Worm (Caenorhabditis elegans) whole organism, mixed stage, embryonic: ENCODE measurements around the gene T09F5.2.
A peak's percentile ranks its signal among the peaks of the same experiment; 100 is the strongest.

Experiments
- M03D4.4 ChIP-seq: sonication (generic microtip); optimal IDR thresholded peaks from 2 replicates; lab custom pipeline; 2017; ENCODE audit warnings: mild to moderate bottlenecking, missing genetic modification characterization, missing compliant biosample characterization
- bed-3 ChIP-seq: fragments of 200-800 bp; sonication (Bioruptor generic); optimal IDR thresholded peaks from 3 replicates; lab custom pipeline; 2018; ENCODE audit warnings: mild to moderate bottlenecking, missing genetic modification characterization, moderate library complexity, missing compliant biosample characterization
- blmp-1 ChIP-seq: fragments of 150-350 bp; optimal IDR thresholded peaks from 2 replicates; lab custom pipeline; 2014; ENCODE audit warnings: missing biosample characterization, missing genetic modification characterization
- ceh-39 ChIP-seq: fragments of 150-350 bp; optimal IDR thresholded peaks from 2 replicates; lab custom pipeline; 2014; ENCODE audit warnings: missing biosample characterization, missing genetic modification characterization
- ceh-43 ChIP-seq: fragments of 200-800 bp; sonication (Bioruptor generic); optimal IDR thresholded peaks from 2 replicates; lab custom pipeline; 2018; ENCODE audit warnings: mild to moderate bottlenecking, missing genetic modification characterization, moderate library complexity, missing compliant biosample characterization
- ceh-83 ChIP-seq: fragments of 200-800 bp; sonication (Bioruptor generic); optimal IDR thresholded peaks from 2 replicates; lab custom pipeline; 2018; ENCODE audit warnings: mild to moderate bottlenecking, missing genetic modification characterization, missing compliant biosample characterization
- ces-1 ChIP-seq: fragments of 150-350 bp; optimal IDR thresholded peaks from 2 replicates; lab custom pipeline; 2014; ENCODE audit warnings: missing biosample characterization, missing genetic modification reagents, missing genetic modification characterization
- cnd-1 ChIP-seq: fragments of 200-800 bp; sonication (Bioruptor generic); optimal IDR thresholded peaks from 2 replicates; lab custom pipeline; 2018; ENCODE audit warnings: mild to moderate bottlenecking, missing genetic modification characterization, missing compliant biosample characterization
- drap-1 ChIP-seq: fragments of 200-800 bp; sonication (Bioruptor generic); optimal IDR thresholded peaks from 3 replicates; lab custom pipeline; 2018; ENCODE audit warnings: mild to moderate bottlenecking, missing genetic modification characterization, missing compliant biosample characterization
- elt-1 ChIP-seq: sonication (generic microtip); optimal IDR thresholded peaks from 2 replicates; lab custom pipeline; 2017; ENCODE audit warnings: missing genetic modification characterization, mild to moderate bottlenecking, missing compliant biosample characterization, antibody characterized with exemption, moderate library complexity, borderline replicate concordance; ENCODE audit not compliant: insufficient read depth
- elt-3 ChIP-seq: fragments of 150-350 bp; optimal IDR thresholded peaks from 2 replicates; lab custom pipeline; 2014; ENCODE audit warnings: missing biosample characterization, missing genetic modification characterization
- flh-1 ChIP-seq: fragments of 200-800 bp; sonication (Bioruptor generic); optimal IDR thresholded peaks from 2 replicates; lab custom pipeline; 2018; ENCODE audit warnings: mild to moderate bottlenecking, missing genetic modification characterization, moderate library complexity, missing compliant biosample characterization
- ham-2 ChIP-seq: fragments of 200-800 bp; sonication (Bioruptor generic); optimal IDR thresholded peaks from 2 replicates; lab custom pipeline; 2018; ENCODE audit warnings: mild to moderate bottlenecking, missing genetic modification characterization, missing compliant biosample characterization
- hlh-1 ChIP-seq: fragments of 150-350 bp; optimal IDR thresholded peaks from 2 replicates; lab custom pipeline; 2014; ENCODE audit warnings: missing biosample characterization, missing genetic modification reagents, missing genetic modification characterization
- lin-13 ChIP-seq: fragments of 150-350 bp; optimal IDR thresholded peaks from 2 replicates; lab custom pipeline; 2014; ENCODE audit warnings: missing biosample characterization, missing genetic modification characterization
- lin-32 ChIP-seq: fragments of 200-800 bp; sonication (Bioruptor generic); optimal IDR thresholded peaks from 2 replicates; lab custom pipeline; 2018; ENCODE audit warnings: mild to moderate bottlenecking, missing genetic modification characterization, missing compliant biosample characterization
- lsy-2 ChIP-seq: fragments of 150-350 bp; optimal IDR thresholded peaks from 2 replicates; lab custom pipeline; 2014; ENCODE audit warnings: missing biosample characterization, missing genetic modification characterization
- mab-5 ChIP-seq: fragments of 150-350 bp; optimal IDR thresholded peaks from 2 replicates; lab custom pipeline; 2014; ENCODE audit warnings: missing biosample characterization, missing genetic modification characterization
- mep-1 ChIP-seq: fragments of 150-350 bp; optimal IDR thresholded peaks from 2 replicates; lab custom pipeline; 2017; ENCODE audit warnings: missing biosample characterization, missing genetic modification reagents, missing genetic modification characterization, inconsistent platforms
- mls-2 ChIP-seq: sonication (generic microtip); optimal IDR thresholded peaks from 2 replicates; lab custom pipeline; 2016; ENCODE audit warnings: mild to moderate bottlenecking, missing genetic modification characterization, moderate library complexity, missing compliant biosample characterization
- nhr-12 ChIP-seq: fragments of 150-350 bp; optimal IDR thresholded peaks from 2 replicates; lab custom pipeline; 2014; ENCODE audit warnings: missing biosample characterization, missing genetic modification characterization
- nhr-2 ChIP-seq: fragments of 150-350 bp; optimal IDR thresholded peaks from 2 replicates; lab custom pipeline; 2014; ENCODE audit warnings: missing biosample characterization, missing genetic modification characterization
- nhr-237 ChIP-seq: fragments of 150-350 bp; optimal IDR thresholded peaks from 2 replicates; lab custom pipeline; 2014; ENCODE audit warnings: missing biosample characterization, missing genetic modification characterization
- nhr-28 ChIP-seq: fragments of 150-350 bp; optimal IDR thresholded peaks from 2 replicates; lab custom pipeline; 2014; ENCODE audit warnings: missing biosample characterization, missing genetic modification characterization
- nhr-76 ChIP-seq: sonication (generic microtip); optimal IDR thresholded peaks from 2 replicates; lab custom pipeline; 2017; ENCODE audit warnings: missing biosample characterization, missing genetic modification characterization
- pha-4 ChIP-seq: fragments of 150-350 bp; optimal IDR thresholded peaks from 2 replicates; lab custom pipeline; 2018; ENCODE audit warnings: missing biosample characterization, missing genetic modification reagents, missing genetic modification characterization
- sem-2 ChIP-seq: fragments of 200-800 bp; sonication (Bioruptor generic); optimal IDR thresholded peaks from 2 replicates; lab custom pipeline; 2018; ENCODE audit warnings: mild to moderate bottlenecking, missing genetic modification characterization, missing compliant biosample characterization
- snpc-4 ChIP-seq: fragments of 150-350 bp; optimal IDR thresholded peaks from 2 replicates; lab custom pipeline; 2014; ENCODE audit warnings: missing biosample characterization, missing genetic modification characterization
- sptf-1 ChIP-seq: sonication (generic microtip); optimal IDR thresholded peaks from 2 replicates; lab custom pipeline; 2017; ENCODE audit warnings: mild to moderate bottlenecking, missing genetic modification characterization, moderate library complexity, missing compliant biosample characterization
- tbx-8 ChIP-seq: fragments of 200-800 bp; sonication (Bioruptor generic); optimal IDR thresholded peaks from 2 replicates; lab custom pipeline; 2018; ENCODE audit warnings: mild to moderate bottlenecking, missing genetic modification characterization, moderate library complexity, missing compliant biosample characterization
- unc-120 ChIP-seq: sonication (generic microtip); optimal IDR thresholded peaks from 2 replicates; lab custom pipeline; 2017; ENCODE audit warnings: missing genetic modification characterization, missing compliant biosample characterization; ENCODE audit not compliant: poor library complexity, severe bottlenecking
- unc-39 ChIP-seq: fragments of 150-350 bp; optimal IDR thresholded peaks from 2 replicates; lab custom pipeline; 2014; ENCODE audit warnings: missing biosample characterization, missing genetic modification characterization
- unc-62 ChIP-seq: fragments of 150-350 bp; optimal IDR thresholded peaks from 2 replicates; lab custom pipeline; 2014; ENCODE audit warnings: missing biosample characterization, missing genetic modification reagents, missing genetic modification characterization
- zip-8 ChIP-seq: fragments of 150-350 bp; optimal IDR thresholded peaks from 2 replicates; lab custom pipeline; 2014; ENCODE audit warnings: missing biosample characterization, missing genetic modification characterization
- ztf-11 ChIP-seq: fragments of 150-350 bp; optimal IDR thresholded peaks from 2 replicates; lab custom pipeline; 2014; ENCODE audit warnings: missing biosample characterization, missing genetic modification characterization

T09F5.2 gene

ce11 chrV:15133812-15134211 is 16.9 kb upstream of the T09F5.2 start:
- TF ChIP-seq mep-1 (tag; lab: Kevin White, UChicago), result no peak
- no peak for TF ChIP-seq nhr-12 (tag; lab: Kevin White, UChicago)
- no peak for TF ChIP-seq pha-4 (tag; lab: Kevin White, UChicago)
- no peak for TF ChIP-seq unc-62 (GFP tag; lab: Kevin White, UChicago)
- TF ChIP-seq snpc-4 (tag; lab: Kevin White, UChicago), result no peak
- no peak for TF ChIP-seq lin-13 (tag; lab: Kevin White, UChicago)
- no peak for TF ChIP-seq lin-32 (GFP tag; lab: Kevin White, UChicago)
- no peak for TF ChIP-seq ces-1
- no peak for TF ChIP-seq unc-120

- no peak for TF ChIP-seq sem-2
- TF ChIP-seq mep-1 (tag; lab: Kevin White, UChicago), result peak; percentile 80
- TF ChIP-seq ceh-43, result no peak
- no peak for TF ChIP-seq blmp-1 (tag; lab: Kevin White, UChicago)
- no peak for TF ChIP-seq unc-120
- no peak for TF ChIP-seq lin-32 (GFP tag; lab: Kevin White, UChicago)
- TF ChIP-seq flh-1 (GFP tag; lab: Kevin White, UChicago), result no peak
- no peak for TF ChIP-seq drap-1 (GFP tag; lab: Kevin White, UChicago)
- TF ChIP-seq sptf-1 (tag; lab: Kevin White, UChicago), result peak; percentile 2
- TF ChIP-seq lin-13 (tag; lab: Kevin White, UChicago), result peak; percentile 21
- no peak for TF ChIP-seq ceh-83 (GFP tag; lab: Kevin White, UChicago)
- TF ChIP-seq cnd-1, result no peak
- peak; percentile 62 for TF ChIP-seq nhr-237 (tag; lab: Kevin White, UChicago)
- no peak for TF ChIP-seq ztf-11 (tag; lab: Kevin White, UChicago)
- TF ChIP-seq ces-1, result peak; percentile 83
- TF ChIP-seq nhr-12 (tag; lab: Kevin White, UChicago), result no peak
- no peak for TF ChIP-seq ham-2 (GFP tag; lab: Kevin White, UChicago)
- TF ChIP-seq hlh-1, result peak; percentile 27
- TF ChIP-seq unc-39 (tag; lab: Kevin White, UChicago), result no peak
- TF ChIP-seq elt-3 (tag; lab: Kevin White, UChicago), result no peak
- TF ChIP-seq elt-1, result no peak
- TF ChIP-seq unc-62 (GFP tag; lab: Kevin White, UChicago), result no peak
- TF ChIP-seq ceh-39, result peak; percentile 21
- no peak for TF ChIP-seq nhr-76 (tag; lab: Kevin White, UChicago)
- TF ChIP-seq bed-3, result no peak
- no peak for TF ChIP-seq mab-5 (tag; lab: Kevin White, UChicago)
- TF ChIP-seq snpc-4 (tag; lab: Kevin White, UChicago), result no peak
- no peak for TF ChIP-seq tbx-8 (GFP tag; lab: Kevin White, UChicago)
- peak; percentile 46 for TF ChIP-seq pha-4 (tag; lab: Kevin White, UChicago)
- no peak for TF ChIP-seq M03D4.4
- TF ChIP-seq zip-8 (tag; lab: Kevin White, UChicago), result no peak
- TF ChIP-seq lsy-2, result peak; percentile 71
- no peak for TF ChIP-seq mls-2 (tag; lab: Kevin White, UChicago)
Observed at ce11 chrV:15136772-15137171, 14.0 kb upstream of the T09F5.2 start, which contains the start of gene aipl-1. aipl-1 (minus strand) TSS chrV:15136801.

- TF ChIP-seq flh-1 (GFP tag; lab: Kevin White, UChicago), result no peak
- no peak for TF ChIP-seq unc-39 (tag; lab: Kevin White, UChicago)
- TF ChIP-seq lin-32 (GFP tag; lab: Kevin White, UChicago), result no peak
- no peak for TF ChIP-seq ztf-11 (tag; lab: Kevin White, UChicago)
- TF ChIP-seq pha-4 (tag; lab: Kevin White, UChicago), result no peak
- TF ChIP-seq sptf-1 (tag; lab: Kevin White, UChicago), result no peak
- no peak for TF ChIP-seq nhr-28 (tag; lab: Kevin White, UChicago)
- no peak for TF ChIP-seq unc-120
- no peak for TF ChIP-seq ceh-43
- TF ChIP-seq sem-2, result no peak
- no peak for TF ChIP-seq drap-1 (GFP tag; lab: Kevin White, UChicago)
- TF ChIP-seq ceh-83 (GFP tag; lab: Kevin White, UChicago), result no peak
- no peak for TF ChIP-seq lsy-2
- TF ChIP-seq elt-1, result no peak
- TF ChIP-seq mls-2 (tag; lab: Kevin White, UChicago), result no peak
- no peak for TF ChIP-seq snpc-4 (tag; lab: Kevin White, UChicago)
- no peak for TF ChIP-seq nhr-76 (tag; lab: Kevin White, UChicago)
- TF ChIP-seq, all 35 proteins: peak for 0
Observed at ce11 chrV:15139811-15140210, 10.9 kb upstream of the T09F5.2 start.

ce11 chrV:15140247-15140646 is 10.5 kb upstream of the T09F5.2 start, which contains the start of gene K08F9.3:
K08F9.3 (plus strand) TSS chrV:15140547.
- TF ChIP-seq snpc-4 (tag; lab: Kevin White, UChicago), result no peak
- no peak for TF ChIP-seq nhr-12 (tag; lab: Kevin White, UChicago)
- TF ChIP-seq elt-1, result no peak
- no peak for TF ChIP-seq sem-2
- no peak for TF ChIP-seq bed-3
- no peak for TF ChIP-seq blmp-1 (tag; lab: Kevin White, UChicago)
- TF ChIP-seq ceh-83 (GFP tag; lab: Kevin White, UChicago), result no peak
- no peak for TF ChIP-seq nhr-237 (tag; lab: Kevin White, UChicago)
- no peak for TF ChIP-seq sptf-1 (tag; lab: Kevin White, UChicago)
- no peak for TF ChIP-seq mls-2 (tag; lab: Kevin White, UChicago)
- no peak for TF ChIP-seq mep-1 (tag; lab: Kevin White, UChicago)
- TF ChIP-seq drap-1 (GFP tag; lab: Kevin White, UChicago), result no peak
- no peak for TF ChIP-seq unc-120
- no peak for TF ChIP-seq nhr-28 (tag; lab: Kevin White, UChicago)
- no peak for TF ChIP-seq lin-13 (tag; lab: Kevin White, UChicago)
- no peak for TF ChIP-seq tbx-8 (GFP tag; lab: Kevin White, UChicago)
- TF ChIP-seq cnd-1, result no peak
- no peak for TF ChIP-seq nhr-76 (tag; lab: Kevin White, UChicago)
- no peak for TF ChIP-seq nhr-2 (tag; lab: Kevin White, UChicago)
- TF ChIP-seq lin-32 (GFP tag; lab: Kevin White, UChicago), result no peak
